Worm (Caenorhabditis elegans) whole organism, young adult: Measurements from ENCODE around the gene srh-264.

Experiments
- die-1 ChIP-seq: sonication (generic microtip); optimal IDR thresholded peaks from 2 replicates; lab custom pipeline; 2016; ENCODE audit warnings: missing genotype, mild to moderate bottlenecking, missing genetic modification characterization, missing compliant biosample characterization
- snpc-3.4 ChIP-seq: sonication (generic microtip); optimal IDR thresholded peaks from 2 replicates; lab custom pipeline; 2017; ENCODE audit warnings: missing genetic modification characterization, mild to moderate bottlenecking, missing compliant biosample characterization, antibody characterized with exemption, moderate library complexity, missing genotype, missing genetic modification reagents

DNA sequence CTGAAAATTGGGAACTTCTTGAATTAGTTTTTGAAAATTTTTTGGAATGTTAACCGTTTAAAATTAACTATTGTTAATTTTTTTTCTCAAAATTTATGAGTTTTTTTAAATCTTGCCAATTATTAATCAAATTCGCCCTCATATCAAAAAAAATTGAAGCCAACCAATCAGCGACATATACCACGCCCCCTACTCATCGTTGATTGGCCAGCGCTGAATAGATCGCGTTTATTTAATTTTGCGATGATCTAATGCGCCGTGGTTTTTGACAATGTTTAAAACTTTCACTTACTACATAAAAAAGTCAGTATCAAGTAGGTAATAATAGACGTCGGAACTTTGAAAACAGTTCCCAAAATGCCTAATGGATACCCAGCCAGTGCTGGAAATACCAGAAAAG is 28.4 kb downstream of the srh-264 start:
- no peak for TF ChIP-seq snpc-3.4 (tag; lab: Kevin White, UChicago)
- no peak for TF ChIP-seq die-1 (tag; lab: Kevin White, UChicago)
